Fruit fly (Drosophila melanogaster) whole organism, prepupa: ENCODE measurements around the gene Nufip.

Source experiments
- Blimp-1 ChIP-seq: fragments of 200-800 bp; sonication (Bioruptor generic); optimal IDR thresholded peaks from 3 replicates; lab custom pipeline; 2017; ENCODE audit warnings: missing biosample characterization, missing genetic modification characterization, mild to moderate bottlenecking, moderate library complexity, missing genetic modification reagents
- CG10631 ChIP-seq: fragments of 200-800 bp; sonication (Bioruptor generic); optimal IDR thresholded peaks from 2 replicates; lab custom pipeline; 2016; ENCODE audit warnings: missing biosample characterization, missing genetic modification characterization
- CG10669 ChIP-seq: fragments of 200-800 bp; sonication (Bioruptor generic); optimal IDR thresholded peaks from 3 replicates; lab custom pipeline; 2018; ENCODE audit warnings: missing biosample characterization, mild to moderate bottlenecking, missing genetic modification characterization, moderate library complexity
- CG11294 ChIP-seq: fragments of 200-800 bp; sonication (Bioruptor generic); IDR thresholded peaks from 2 replicates; pipeline ENCODE4 v1.3.6; 2022; ENCODE audit warnings: missing biosample characterization, missing genetic modification characterization
- CG11762 ChIP-seq: fragments of 200-800 bp; sonication (Bioruptor generic); optimal IDR thresholded peaks from 3 replicates; lab custom pipeline; 2016; ENCODE audit warnings: missing biosample characterization, missing genetic modification characterization; ENCODE audit not compliant: insufficient read depth
- CG11902 ChIP-seq: fragments of 200-800 bp; sonication (Bioruptor generic); optimal IDR thresholded peaks from 3 replicates; lab custom pipeline; 2016; ENCODE audit warnings: missing biosample characterization, missing genetic modification characterization
- CG15336 ChIP-seq: fragments of 200-800 bp; sonication (Bioruptor generic); IDR thresholded peaks from 2 replicates; pipeline ENCODE4 v1.3.6; 2022; ENCODE audit warnings: missing biosample characterization, missing genetic modification characterization
- CG1621 ChIP-seq: fragments of 200-800 bp; sonication (Bioruptor generic); optimal IDR thresholded peaks from 3 replicates; lab custom pipeline; 2018; ENCODE audit warnings: missing biosample characterization, mild to moderate bottlenecking, missing genetic modification characterization
- CG34406 ChIP-seq: fragments of 200-800 bp; sonication (Bioruptor generic); optimal IDR thresholded peaks from 3 replicates; lab custom pipeline; 2016; ENCODE audit warnings: missing biosample characterization, missing genetic modification characterization
- CG4318 ChIP-seq: fragments of 200-800 bp; sonication (Bioruptor generic); optimal IDR thresholded peaks from 3 replicates; lab custom pipeline; 2017; ENCODE audit warnings: missing biosample characterization, mild to moderate bottlenecking, missing genetic modification characterization
- CG6163 ChIP-seq: fragments of 200-800 bp; sonication (Bioruptor generic); IDR thresholded peaks from 3 replicates; pipeline ENCODE4 v1.3.6; 2022; ENCODE audit warnings: missing biosample characterization, missing genetic modification characterization
- CG6792 ChIP-seq: fragments of 200-800 bp; sonication (Bioruptor generic); optimal IDR thresholded peaks from 3 replicates; lab custom pipeline; 2016; ENCODE audit warnings: missing biosample characterization, missing genetic modification characterization
- CG6808 ChIP-seq: fragments of 200-800 bp; sonication (Bioruptor generic); optimal IDR thresholded peaks from 3 replicates; lab custom pipeline; 2017; ENCODE audit warnings: missing biosample characterization, missing genetic modification characterization, mild to moderate bottlenecking, moderate library complexity, missing genetic modification reagents
- CG6854 ChIP-seq: fragments of 200-800 bp; sonication (Bioruptor generic); optimal IDR thresholded peaks from 2 replicates; lab custom pipeline; 2017; ENCODE audit warnings: missing biosample characterization, mild to moderate bottlenecking, missing genetic modification characterization
- CG7368 ChIP-seq: fragments of 200-800 bp; sonication (Bioruptor generic); optimal IDR thresholded peaks from 3 replicates; lab custom pipeline; 2016; ENCODE audit warnings: missing biosample characterization, missing genetic modification characterization
- Eip75B ChIP-seq: fragments of 200-800 bp; sonication (Bioruptor generic); optimal IDR thresholded peaks from 3 replicates; lab custom pipeline; 2016; ENCODE audit warnings: missing biosample characterization, missing genetic modification characterization
- Eip78C ChIP-seq: fragments of 200-800 bp; sonication (Bioruptor generic); peaks from one replicate; lab custom pipeline; 2016; ENCODE audit warnings: missing biosample characterization, missing genetic modification characterization
- Ets21C ChIP-seq: fragments of 200-800 bp; sonication (Bioruptor generic); optimal IDR thresholded peaks from 3 replicates; lab custom pipeline; 2016; ENCODE audit warnings: missing biosample characterization, missing genetic modification characterization
- Ets96B ChIP-seq: fragments of 200-800 bp; optimal IDR thresholded peaks from 2 replicates; lab custom pipeline; 2019; ENCODE audit warnings: missing biosample characterization, mild to moderate bottlenecking, missing genetic modification characterization, moderate library complexity
- Gug ChIP-seq: fragments of 200-800 bp; sonication (Bioruptor generic); IDR thresholded peaks from 2 replicates; pipeline ENCODE4 v1.3.6; 2022; ENCODE audit warnings: missing biosample characterization, missing genetic modification characterization
- Hr4 ChIP-seq: fragments of 200-800 bp; sonication (Bioruptor generic); optimal IDR thresholded peaks from 3 replicates; lab custom pipeline; 2016; ENCODE audit warnings: missing biosample characterization, missing genetic modification characterization
- Lpt ChIP-seq: fragments of 200-800 bp; sonication (Bioruptor generic); optimal IDR thresholded peaks from 3 replicates; lab custom pipeline; 2016; ENCODE audit warnings: missing biosample characterization, missing genetic modification characterization
- Met ChIP-seq: fragments of 200-800 bp; sonication (Bioruptor generic); optimal IDR thresholded peaks from 3 replicates; lab custom pipeline; 2016; ENCODE audit warnings: missing biosample characterization, missing genetic modification characterization
- Smox ChIP-seq: fragments of 200-800 bp; sonication (Bioruptor generic); optimal IDR thresholded peaks from 3 replicates; lab custom pipeline; 2016; ENCODE audit warnings: missing biosample characterization, missing genetic modification characterization
- Sox102F ChIP-seq: fragments of 200-800 bp; sonication (Bioruptor generic); optimal IDR thresholded peaks from 2 replicates; lab custom pipeline; 2016; ENCODE audit warnings: missing biosample characterization, mild to moderate bottlenecking, missing genetic modification characterization
- achi ChIP-seq: fragments of 200-800 bp; sonication (Bioruptor generic); optimal IDR thresholded peaks from 3 replicates; lab custom pipeline; 2016; ENCODE audit warnings: missing biosample characterization, missing genetic modification characterization
- acj6 ChIP-seq: fragments of 200-800 bp; sonication (Bioruptor generic); optimal IDR thresholded peaks from 3 replicates; lab custom pipeline; 2016; ENCODE audit warnings: missing biosample characterization, missing genetic modification characterization
- cyc ChIP-seq: fragments of 200-800 bp; sonication (Bioruptor generic); optimal IDR thresholded peaks from 3 replicates; lab custom pipeline; 2016; ENCODE audit warnings: missing biosample characterization, missing genetic modification characterization
- dac ChIP-seq: fragments of 200-800 bp; sonication (Bioruptor generic); optimal IDR thresholded peaks from 2 replicates; lab custom pipeline; 2017; ENCODE audit warnings: missing biosample characterization, mild to moderate bottlenecking, missing genetic modification characterization
- dsx ChIP-seq: fragments of 200-800 bp; optimal IDR thresholded peaks from 3 replicates; lab custom pipeline; 2019; ENCODE audit warnings: missing biosample characterization, mild to moderate bottlenecking, missing genetic modification characterization, moderate library complexity; ENCODE audit not compliant: poor library complexity, severe bottlenecking
- eg ChIP-seq: fragments of 200-800 bp; sonication (Bioruptor generic); IDR thresholded peaks from 3 replicates; pipeline ENCODE4 v1.3.6; 2022; ENCODE audit warnings: missing biosample characterization, missing genetic modification characterization
- esn ChIP-seq: fragments of 200-800 bp; sonication (Bioruptor generic); optimal IDR thresholded peaks from 2 replicates; lab custom pipeline; 2016; ENCODE audit warnings: missing biosample characterization, mild to moderate bottlenecking, missing genetic modification characterization, moderate library complexity
- fd85E ChIP-seq: fragments of 200-800 bp; sonication (Bioruptor generic); optimal IDR thresholded peaks from 3 replicates; lab custom pipeline; 2016; ENCODE audit warnings: missing biosample characterization, missing genetic modification characterization
- lz ChIP-seq: fragments of 200-800 bp; sonication (Bioruptor generic); optimal IDR thresholded peaks from 3 replicates; lab custom pipeline; 2016; ENCODE audit warnings: missing biosample characterization, missing genetic modification characterization
- salr ChIP-seq, 2 experiments: fragments of 200-800 bp; sonication (Bioruptor generic); optimal IDR thresholded peaks; 3 replicates each; lab custom pipeline; 2016 to 2018; ENCODE audit warnings: missing biosample characterization in 2 of 2, missing genetic modification characterization in 2 of 2, mild to moderate bottlenecking in 1 of 2
- ss ChIP-seq, 2 experiments: fragments of 200-800 bp; sonication (Bioruptor generic); optimal IDR thresholded peaks; 2 replicates in 1 of 2; 3 replicates in 1 of 2; lab custom pipeline; 2017 to 2018; ENCODE audit warnings: mild to moderate bottlenecking in 2 of 2, missing biosample characterization in 2 of 2, missing genetic modification characterization in 2 of 2, moderate library complexity in 1 of 2
- svp ChIP-seq: fragments of 200-800 bp; sonication (Bioruptor generic); peaks from one replicate; lab custom pipeline; 2016; ENCODE audit warnings: missing biosample characterization, missing genetic modification characterization
- topi ChIP-seq: fragments of 200-800 bp; sonication (Bioruptor generic); optimal IDR thresholded peaks from 3 replicates; lab custom pipeline; 2016; ENCODE audit warnings: missing biosample characterization, missing genetic modification characterization
- vri ChIP-seq: fragments of 200-800 bp; sonication (Bioruptor generic); optimal IDR thresholded peaks from 3 replicates; lab custom pipeline; 2016; ENCODE audit warnings: missing biosample characterization, mild to moderate bottlenecking, missing genetic modification characterization

Gene Nufip

dm6 chr3L:18795056-18795841, 47.1 kb upstream of the Nufip start (continued):
- TF ChIP-seq Hr4 (GFP tag; lab: Kevin White, UChicago) = peak; percentile 1
- TF ChIP-seq CG34406 (GFP tag; lab: Kevin White, UChicago) = no peak
- peak; percentile 74 for TF ChIP-seq Eip78C
- TF ChIP-seq lz (GFP tag; lab: Kevin White, UChicago) = no peak
- no peak for TF ChIP-seq dsx
- TF ChIP-seq topi (GFP tag; lab: Kevin White, UChicago) = no peak
- TF ChIP-seq vri (GFP tag; lab: Kevin White, UChicago) = no peak
- TF ChIP-seq dac = no peak
- TF ChIP-seq CG11294 = peak; percentile 30; the same call in 1 of the 2 replicates
- TF ChIP-seq Eip75B (GFP tag; lab: Kevin White, UChicago) = peak; percentile 8
- TF ChIP-seq eg (GFP tag; lab: Robert Waterston, UW) = peak; percentile 10; the same call in 1 of the 3 replicates
- no peak for TF ChIP-seq CG6792 (GFP tag; lab: Kevin White, UChicago)
- no peak for TF ChIP-seq Lpt (GFP tag; lab: Kevin White, UChicago)
- no peak for TF ChIP-seq CG11902 (GFP tag; lab: Kevin White, UChicago)
- TF ChIP-seq Blimp-1 (GFP tag; lab: Kevin White, UChicago) = no peak
- TF ChIP-seq Met (GFP tag; lab: Kevin White, UChicago) = no peak
- TF ChIP-seq Gug (GFP tag; lab: Robert Waterston, UW) = no peak
- no peak for TF ChIP-seq fd85E (GFP tag; lab: Kevin White, UChicago)
- TF ChIP-seq, all 60 proteins: peak for 12

DNA sequence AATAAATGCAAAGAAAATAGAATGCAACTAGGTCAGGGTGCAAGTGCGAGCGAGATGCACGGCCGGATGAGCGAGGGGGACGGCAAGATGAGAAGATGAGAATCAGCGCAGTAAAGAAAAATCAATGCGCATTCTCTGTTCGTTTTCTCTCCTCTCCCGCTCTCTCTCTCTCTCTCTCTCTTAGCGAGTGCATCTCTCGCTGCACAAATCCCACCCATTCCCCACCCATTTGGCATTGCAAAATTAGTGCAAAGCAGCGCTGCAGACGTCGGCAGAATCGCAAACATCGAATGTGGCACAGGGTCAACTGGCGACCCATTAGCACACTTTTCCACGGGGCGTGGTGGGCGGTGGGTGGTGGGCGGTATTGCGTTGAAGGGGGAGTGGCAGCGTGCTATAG, 44.7 kb upstream of the Nufip start:
- TF ChIP-seq CG15336 (GFP tag; lab: Robert Waterston, UW) (peak; percentile 43; the same call in 1 of the 2 replicates), Met (GFP tag; lab: Kevin White, UChicago) (no peak), CG7368 (GFP tag; lab: Kevin White, UChicago) (no peak), ss (GFP tag; optimal IDR thresholded peaks at IDR 0.05; lab: Kevin White, UChicago) (no peak), CG11294 (0 out of 2 replicates have a peak, but pooled peaks have one; percentile 20), eg (GFP tag; lab: Robert Waterston, UW) (peak; percentile 46; the same call in 1 of the 3 replicates), CG6854 (GFP tag; lab: Kevin White, UChicago) (no peak), CG10631 (GFP tag; lab: Kevin White, UChicago) (no peak), lz (GFP tag; lab: Kevin White, UChicago) (no peak), CG6163 (GFP tag; lab: Robert Waterston, UW) (peak; percentile 41; the same call in 1 of the 3 replicates), dac (no peak), Smox (GFP tag; lab: Kevin White, UChicago) (no peak), esn (GFP tag; lab: Kevin White, UChicago) (no peak), Eip78C (peak; percentile 30), CG4318 (no peak), CG10669 (GFP tag; lab: Kevin White, UChicago) (no peak), Eip75B (GFP tag; lab: Kevin White, UChicago) (peak; percentile 17), CG6808 (GFP tag; lab: Kevin White, UChicago) (peak; percentile 8)
- TF ChIP-seq, all 60 proteins: peak for 7

DNA sequence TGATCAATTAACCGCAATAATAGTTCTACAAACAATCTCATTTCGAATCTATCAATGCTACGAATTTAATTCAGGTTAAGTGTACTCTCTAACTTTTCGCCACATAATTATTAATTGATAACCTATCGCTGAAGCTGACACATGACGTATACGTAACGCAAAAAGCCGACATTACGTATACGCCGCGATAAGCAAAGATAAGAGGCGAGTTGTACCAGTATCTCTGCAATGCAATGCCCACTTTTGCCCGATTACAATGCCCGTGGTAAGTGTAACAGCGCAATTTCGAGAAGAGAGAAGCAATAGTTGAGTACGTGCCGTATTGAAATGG, 43.8 kb upstream of the Nufip start:
- TF ChIP-seq Smox (GFP tag; lab: Kevin White, UChicago) (no peak), svp (peak; percentile 83), vri (GFP tag; lab: Kevin White, UChicago) (peak; percentile 96), dac (no peak), acj6 (no peak)
- TF ChIP-seq, all 60 proteins: peak for 2

DNA sequence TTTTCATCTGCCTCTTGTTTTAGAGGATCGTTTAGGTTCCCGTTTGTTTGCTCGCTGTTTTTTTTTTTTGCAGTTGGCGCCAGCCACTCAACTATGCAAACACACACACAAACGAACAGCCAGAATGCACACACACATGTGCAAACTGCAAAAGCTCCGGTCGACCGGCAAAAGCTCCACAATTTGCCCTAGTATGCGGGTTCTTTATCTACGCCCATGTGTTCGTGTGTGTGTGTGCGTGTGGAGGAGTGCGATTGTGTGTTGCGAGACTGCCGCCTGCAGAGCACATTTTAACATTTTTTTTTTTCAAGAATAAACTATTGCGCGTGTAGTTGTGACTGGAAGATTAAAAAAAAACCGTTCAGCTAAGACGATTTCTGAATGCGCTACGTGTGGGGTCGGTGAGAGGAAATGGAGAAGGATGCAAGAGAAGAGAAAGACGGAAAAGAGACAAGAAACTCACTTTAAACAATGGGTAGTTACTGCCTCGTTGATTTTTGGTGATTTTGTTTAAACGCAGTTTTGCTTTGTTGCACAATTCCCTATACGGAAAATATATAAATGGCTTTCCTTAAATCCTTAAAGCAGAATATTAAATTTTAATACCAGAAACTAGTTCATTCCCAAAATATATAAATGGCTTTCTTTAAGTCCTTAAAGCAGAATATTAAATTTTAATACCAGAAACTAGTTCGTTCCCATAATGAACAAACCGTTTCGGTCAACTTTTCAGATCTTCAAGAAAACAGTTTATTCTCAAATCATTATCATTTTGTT, 43.3 kb upstream of the Nufip start:
- TF ChIP-seq CG15336 (GFP tag; lab: Robert Waterston, UW) (no peak), salr (GFP tag; optimal IDR thresholded peaks at IDR 0.05; lab: Kevin White, UChicago) (peak; percentile 68 to 74), topi (GFP tag; lab: Kevin White, UChicago) (no peak), CG6854 (GFP tag; lab: Kevin White, UChicago) (no peak), CG6792 (GFP tag; lab: Kevin White, UChicago) (peak; percentile 0), Gug (GFP tag; lab: Robert Waterston, UW) (peak; percentile 53), svp (peak; percentile 27), CG1621 (tag; lab: Kevin White, UChicago) (peak; percentile 80), dsx (peak; percentile 65), vri (GFP tag; lab: Kevin White, UChicago) (no peak), CG10669 (GFP tag; lab: Kevin White, UChicago) (peak; percentile 67), CG7368 (GFP tag; lab: Kevin White, UChicago) (no peak), Ets21C (GFP tag; lab: Kevin White, UChicago) (no peak), Met (GFP tag; lab: Kevin White, UChicago) (no peak), Ets96B (peak; percentile 76), achi (GFP tag; lab: Kevin White, UChicago) (no peak), CG11294 (peak; percentile 34; the same call in 1 of the 2 replicates), Lpt (GFP tag; lab: Kevin White, UChicago) (peak; percentile 46), CG11762 (GFP tag; lab: Kevin White, UChicago) (no peak), CG6163 (GFP tag; lab: Robert Waterston, UW) (peak; percentile 84), Sox102F (GFP tag; lab: Kevin White, UChicago) (no peak), fd85E (GFP tag; lab: Kevin White, UChicago) (no peak), cyc (no peak)
